Worm (Caenorhabditis elegans): Measurements from ENCODE around the gene ugt-49.

- TF ChIP-seq ztf-11 (tag; optimal IDR thresholded peaks at IDR 0.05): no peak
- no peak for TF ChIP-seq nhr-237 (tag; optimal IDR thresholded peaks at IDR 0.05)
- TF ChIP-seq pha-4 (tag; optimal IDR thresholded peaks at IDR 0.05): no peak
- no peak for TF ChIP-seq lsy-2 (tag; optimal IDR thresholded peaks at IDR 0.05)
- TF ChIP-seq zip-8 (tag; optimal IDR thresholded peaks at IDR 0.05): no peak
- TF ChIP-seq ceh-43 (GFP tag; optimal IDR thresholded peaks at IDR 0.05): no peak
- TF ChIP-seq elt-1 (tag; optimal IDR thresholded peaks at IDR 0.05; ENCODE audit: borderline replicate concordance, insufficient read depth): no peak
- no peak for TF ChIP-seq unc-39 (tag; optimal IDR thresholded peaks at IDR 0.05)
- TF ChIP-seq unc-62 (GFP tag; optimal IDR thresholded peaks at IDR 0.05): no peak
- no peak for TF ChIP-seq nhr-28 (tag; optimal IDR thresholded peaks at IDR 0.05)
- TF ChIP-seq ces-1 (GFP tag; optimal IDR thresholded peaks at IDR 0.05): no peak
- TF ChIP-seq lin-13 (tag; optimal IDR thresholded peaks at IDR 0.05): no peak
- TF ChIP-seq nhr-12 (tag; optimal IDR thresholded peaks at IDR 0.05): no peak
These were observed 22.1 kb upstream of the ugt-49 start, which contains the start of gene K07C5.9 for ce11 chrV:10350054-10350453.

Data from whole organism, mixed stage, embryonic.